Worm (Caenorhabditis elegans): ENCODE results near the gene sgca-1.

The sgca-1 gene

ce11 chrX:6788965-6789573 is at the start of gene sgca-1:
sgca-1 (minus strand) TSS chrX:6789548.
- no peak for TF ChIP-seq flt-1 (GFP tag; IDR thresholded peaks at IDR 0.05)
- no peak for TF ChIP-seq ztf-29 (GFP tag; IDR thresholded peaks at IDR 0.05)
- no peak for TF ChIP-seq ztf-23 (GFP tag; IDR thresholded peaks at IDR 0.05)
- no peak for TF ChIP-seq tab-1 (GFP tag; IDR thresholded peaks at IDR 0.05)
- TF ChIP-seq ref-1 (GFP tag; conservative IDR thresholded peaks at IDR 0.05): no peak
- no peak for TF ChIP-seq T22C8.4 (GFP tag; IDR thresholded peaks at IDR 0.05)
- TF ChIP-seq med-1 (GFP tag; optimal IDR thresholded peaks at IDR 0.05; ENCODE audit: insufficient read depth): no peak
- TF ChIP-seq cog-1 (tag; optimal IDR thresholded peaks at IDR 0.05): no peak
- no peak for TF ChIP-seq klf-2 (GFP tag; conservative IDR thresholded peaks at IDR 0.05)

- TF ChIP-seq T22C8.4 (GFP tag; IDR thresholded peaks at IDR 0.05) (no peak), flt-1 (GFP tag; IDR thresholded peaks at IDR 0.05) (no peak), med-1 (GFP tag; optimal IDR thresholded peaks at IDR 0.05; ENCODE audit: insufficient read depth) (no peak), ref-1 (GFP tag; conservative IDR thresholded peaks at IDR 0.05) (no peak), tab-1 (GFP tag; IDR thresholded peaks at IDR 0.05) (no peak), ztf-29 (GFP tag; IDR thresholded peaks at IDR 0.05) (no peak)
Observed at ce11 chrX:6836065-6836527, 46.7 kb upstream of the sgca-1 start, which contains the start of gene F41B4.3. F41B4.3 (minus strand) TSS chrX:6836115.

- TF ChIP-seq T22C8.4 (GFP tag; IDR thresholded peaks at IDR 0.05): no peak
- no peak for TF ChIP-seq med-1 (GFP tag; optimal IDR thresholded peaks at IDR 0.05; ENCODE audit: insufficient read depth)
- TF ChIP-seq ztf-23 (GFP tag; IDR thresholded peaks at IDR 0.05): no peak
- TF ChIP-seq tab-1 (GFP tag; IDR thresholded peaks at IDR 0.05): no peak
- TF ChIP-seq flt-1 (GFP tag; IDR thresholded peaks at IDR 0.05): no peak
- TF ChIP-seq cog-1 (tag; optimal IDR thresholded peaks at IDR 0.05): no peak
- no peak for TF ChIP-seq ztf-29 (GFP tag; IDR thresholded peaks at IDR 0.05)
- TF ChIP-seq ref-1 (GFP tag; conservative IDR thresholded peaks at IDR 0.05): no peak
- TF ChIP-seq klf-2 (GFP tag; conservative IDR thresholded peaks at IDR 0.05): no peak
Observed at ce11 chrX:6835166-6835565, 45.8 kb upstream of the sgca-1 start, which contains the start of gene F41B4.2. F41B4.2 (minus strand) TSS chrX:6835266.

ce11 chrX:6825840-6826239 is 36.5 kb upstream of the sgca-1 start, which contains the start of gene F41B4.1:
F41B4.1 (minus strand) TSS chrX:6825862.
- TF ChIP-seq med-1 (GFP tag; optimal IDR thresholded peaks at IDR 0.05; ENCODE audit: insufficient read depth): no peak
- TF ChIP-seq cog-1 (tag; optimal IDR thresholded peaks at IDR 0.05): no peak
- TF ChIP-seq flt-1 (GFP tag; IDR thresholded peaks at IDR 0.05): no peak
- no peak for TF ChIP-seq tab-1 (GFP tag; IDR thresholded peaks at IDR 0.05)
- no peak for TF ChIP-seq klf-2 (GFP tag; conservative IDR thresholded peaks at IDR 0.05)
- TF ChIP-seq ztf-29 (GFP tag; IDR thresholded peaks at IDR 0.05): no peak
- TF ChIP-seq ref-1 (GFP tag; conservative IDR thresholded peaks at IDR 0.05): no peak
- no peak for TF ChIP-seq T22C8.4 (GFP tag; IDR thresholded peaks at IDR 0.05)
- no peak for TF ChIP-seq ztf-23 (GFP tag; IDR thresholded peaks at IDR 0.05)

ce11 chrX:6823218-6823979 is 34.1 kb upstream of the sgca-1 start, which contains the start of gene gei-15:
gei-15 (minus strand) TSS chrX:6823268.
- TF ChIP-seq cog-1 (tag; optimal IDR thresholded peaks at IDR 0.05) (no peak), T22C8.4 (GFP tag; IDR thresholded peaks at IDR 0.05) (no peak), ztf-23 (GFP tag; IDR thresholded peaks at IDR 0.05) (no peak), klf-2 (GFP tag; conservative IDR thresholded peaks at IDR 0.05) (no peak), ztf-29 (GFP tag; IDR thresholded peaks at IDR 0.05) (no peak), tab-1 (GFP tag; IDR thresholded peaks at IDR 0.05) (no peak)

- TF ChIP-seq ztf-29 (GFP tag; IDR thresholded peaks at IDR 0.05) (no peak), ref-1 (GFP tag; conservative IDR thresholded peaks at IDR 0.05) (no peak), klf-2 (GFP tag; conservative IDR thresholded peaks at IDR 0.05) (no peak), med-1 (GFP tag; optimal IDR thresholded peaks at IDR 0.05; ENCODE audit: insufficient read depth) (no peak), cog-1 (tag; optimal IDR thresholded peaks at IDR 0.05) (no peak), T22C8.4 (GFP tag; IDR thresholded peaks at IDR 0.05) (no peak), ztf-23 (GFP tag; IDR thresholded peaks at IDR 0.05) (no peak)
Observed at ce11 chrX:6822552-6822951, 33.2 kb upstream of the sgca-1 start.

- TF ChIP-seq tab-1 (GFP tag; IDR thresholded peaks at IDR 0.05): no peak
- no peak for TF ChIP-seq ref-1 (GFP tag; conservative IDR thresholded peaks at IDR 0.05)
- no peak for TF ChIP-seq klf-2 (GFP tag; conservative IDR thresholded peaks at IDR 0.05)
- TF ChIP-seq flt-1 (GFP tag; IDR thresholded peaks at IDR 0.05): no peak
- no peak for TF ChIP-seq ztf-29 (GFP tag; IDR thresholded peaks at IDR 0.05)
Observed at ce11 chrX:6819633-6820032, 30.3 kb upstream of the sgca-1 start.

- no peak for TF ChIP-seq med-1 (GFP tag; optimal IDR thresholded peaks at IDR 0.05; ENCODE audit: insufficient read depth)
- TF ChIP-seq flt-1 (GFP tag; IDR thresholded peaks at IDR 0.05): no peak
- no peak for TF ChIP-seq klf-2 (GFP tag; conservative IDR thresholded peaks at IDR 0.05)
Observed at ce11 chrX:6819135-6819534, 29.8 kb upstream of the sgca-1 start.

- TF ChIP-seq med-1 (GFP tag; optimal IDR thresholded peaks at IDR 0.05; ENCODE audit: insufficient read depth): no peak
- TF ChIP-seq ztf-29 (GFP tag; IDR thresholded peaks at IDR 0.05): no peak
- TF ChIP-seq ref-1 (GFP tag; conservative IDR thresholded peaks at IDR 0.05): no peak
- TF ChIP-seq flt-1 (GFP tag; IDR thresholded peaks at IDR 0.05): no peak
- no peak for TF ChIP-seq cog-1 (tag; optimal IDR thresholded peaks at IDR 0.05)
- no peak for TF ChIP-seq T22C8.4 (GFP tag; IDR thresholded peaks at IDR 0.05)
- no peak for TF ChIP-seq tab-1 (GFP tag; IDR thresholded peaks at IDR 0.05)
- TF ChIP-seq ztf-23 (GFP tag; IDR thresholded peaks at IDR 0.05): no peak
Observed at ce11 chrX:6818036-6818488, 28.7 kb upstream of the sgca-1 start, which contains the start of gene dhs-28. dhs-28 (plus strand) TSS chrX:6818438.

Measured in whole organism, midembryonic.